Fruit fly (Drosophila melanogaster): ENCODE data around the gene Sry-delta.

The Sry-delta gene

DNA sequence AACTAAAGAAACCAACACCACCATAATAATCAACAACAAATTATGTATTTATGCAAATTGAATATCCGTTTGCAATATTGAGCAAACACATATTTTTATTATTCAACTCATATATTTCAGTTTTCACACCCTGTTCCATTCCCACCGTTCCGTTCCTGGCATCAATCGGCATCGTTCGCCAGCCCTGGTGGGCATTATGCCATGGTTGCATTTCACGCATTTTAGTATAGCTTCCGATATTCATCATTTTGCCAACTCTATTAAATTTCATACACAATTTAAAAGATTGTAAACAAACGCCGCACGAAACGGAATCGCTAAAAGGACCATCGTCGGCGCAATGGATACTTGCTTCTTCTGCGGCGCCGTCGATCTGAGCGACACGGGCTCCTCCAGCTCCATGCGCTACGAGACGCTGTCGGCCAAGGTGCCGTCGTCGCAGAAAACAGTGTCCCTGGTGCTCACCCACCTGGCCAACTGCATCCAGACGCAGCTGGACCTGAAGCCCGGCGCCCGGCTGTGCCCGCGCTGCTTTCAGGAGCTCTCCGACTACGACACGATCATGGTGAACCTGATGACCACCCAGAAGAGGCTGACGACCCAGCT, at the start of gene Sry-delta:
Gene Sry-delta, plus strand, starts transcription at position 203 of the 606 bp plus-strand sequence.
- no peak for TF ChIP-seq CG12605 (GFP tag; IDR thresholded peaks at IDR 0.05)
- no peak for TF ChIP-seq D1 (tag; optimal IDR thresholded peaks at IDR 0.05)
- TF ChIP-seq Pif1B (GFP tag; optimal IDR thresholded peaks at IDR 0.05) = no peak
- no peak for TF ChIP-seq gl (tag; optimal IDR thresholded peaks at IDR 0.05)
- TF ChIP-seq CG17806 (tag; optimal IDR thresholded peaks at IDR 0.05) = peak; percentile 23
- TF ChIP-seq CG8301 (tag; optimal IDR thresholded peaks at IDR 0.05) = no peak
- TF ChIP-seq CG4496 (GFP tag; IDR thresholded peaks at IDR 0.05) = peak; percentile 43; the same call in 2 of the 3 replicates
- TF ChIP-seq CG15710 (tag; optimal IDR thresholded peaks at IDR 0.05) = peak; percentile 48
- TF ChIP-seq CG34367 (tag; optimal IDR thresholded peaks at IDR 0.05) = no peak
- TF ChIP-seq Snoo (tag; optimal IDR thresholded peaks at IDR 0.05) = peak; percentile 65
- no peak for TF ChIP-seq CG13204 (GFP tag; optimal IDR thresholded peaks at IDR 0.05)
- no peak for TF ChIP-seq CG9948 (tag; optimal IDR thresholded peaks at IDR 0.05)
- peak; percentile 75 for TF ChIP-seq Ets98B (GFP tag; IDR thresholded peaks at IDR 0.05)
- no peak for TF ChIP-seq EcR (GFP tag; optimal IDR thresholded peaks at IDR 0.05)
- TF ChIP-seq CG14655 (GFP tag; optimal IDR thresholded peaks at IDR 0.05) = no peak
- no peak for TF ChIP-seq Pif1A (GFP tag; optimal IDR thresholded peaks at IDR 0.05)
- TF ChIP-seq CG8159 (tag; optimal IDR thresholded peaks at IDR 0.05) = no peak
- peak; percentile 70; the same call in 2 of the 3 replicates for TF ChIP-seq fd96Ca (GFP tag; IDR thresholded peaks at IDR 0.05)
- no peak for TF ChIP-seq CG10348 (GFP tag; IDR thresholded peaks at IDR 0.05)
- TF ChIP-seq rn (GFP tag; IDR thresholded peaks at IDR 0.05) = peak; percentile 42; the same call in 1 of the 2 replicates
- TF ChIP-seq CG32121 (GFP tag; IDR thresholded peaks at IDR 0.05) = no peak

DNA sequence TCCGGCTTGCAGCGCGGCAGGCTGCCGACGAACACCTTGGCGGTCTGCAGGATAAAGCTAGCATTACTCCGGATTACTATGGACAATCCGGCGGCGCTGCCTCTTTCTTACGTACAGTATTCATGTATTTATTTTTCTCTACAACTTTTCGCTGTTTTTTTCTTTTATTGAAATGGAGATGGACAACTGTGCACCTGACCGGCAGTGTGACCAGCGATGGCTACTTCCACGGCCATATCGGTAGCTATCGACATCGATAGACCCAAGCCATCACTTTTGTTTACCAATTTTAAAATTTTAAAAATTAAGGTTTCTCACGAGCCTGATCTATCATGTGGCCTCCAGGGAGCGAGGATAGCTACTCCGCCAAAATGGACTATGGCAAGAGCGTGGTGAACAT, 48.1 kb upstream of the Sry-delta start, which contains the start of the genes CG7903 and Sas-6:
Gene CG7903, minus strand, starts transcription at position 197 of the 400 bp plus-strand sequence.
Gene Sas-6, plus strand, starts transcription at position 323 of the 400 bp plus-strand sequence.
- peak; percentile 44; the same call in 1 of the 3 replicates for TF ChIP-seq CG4496 (GFP tag; IDR thresholded peaks at IDR 0.05)
- no peak for TF ChIP-seq CG8301 (tag; optimal IDR thresholded peaks at IDR 0.05)

DNA sequence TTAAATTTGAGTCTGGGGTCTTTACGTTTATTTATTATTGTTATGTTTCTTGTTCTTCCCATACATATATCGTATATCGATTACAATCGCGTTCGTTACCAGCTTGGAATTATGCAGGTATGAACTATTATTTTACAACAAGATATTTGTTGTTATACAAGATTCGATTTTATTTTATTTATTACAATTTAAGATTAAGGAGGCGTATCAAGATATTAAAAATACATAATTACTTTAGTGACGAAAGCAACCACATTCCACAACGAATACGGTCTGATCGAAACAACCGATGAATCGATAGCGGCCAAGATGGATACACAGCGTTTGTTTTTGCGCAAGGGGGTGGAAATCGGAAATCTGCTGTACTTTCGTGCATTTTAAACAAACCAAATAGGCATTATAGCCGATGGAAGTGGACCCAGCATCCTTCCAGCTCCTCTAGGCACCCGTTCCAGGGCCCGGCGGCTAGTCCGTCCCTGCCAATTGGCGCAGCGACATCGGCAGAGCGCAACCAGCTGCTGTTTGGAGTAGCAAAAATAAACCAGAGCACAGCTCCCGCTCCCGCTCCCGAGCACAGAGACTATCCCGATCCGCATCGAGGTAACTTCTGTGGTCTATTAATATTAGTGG, 45.4 kb upstream of the Sry-delta start, which contains the start of the genes CG15525 and CG11504:
Gene CG15525, minus strand, starts transcription at position 70 of the 630 bp plus-strand sequence.
Gene CG11504, plus strand, starts transcription at position 294 of the 630 bp plus-strand sequence.
- TF ChIP-seq Ets98B (GFP tag; IDR thresholded peaks at IDR 0.05) (peak; percentile 19; the same call in 1 of the 2 replicates), CG12605 (GFP tag; IDR thresholded peaks at IDR 0.05) (no peak), CG17806 (tag; optimal IDR thresholded peaks at IDR 0.05) (no peak), CG34367 (tag; optimal IDR thresholded peaks at IDR 0.05) (no peak), CG9948 (tag; optimal IDR thresholded peaks at IDR 0.05) (no peak), CG32121 (GFP tag; IDR thresholded peaks at IDR 0.05) (no peak), D1 (tag; optimal IDR thresholded peaks at IDR 0.05) (no peak), CG14655 (GFP tag; optimal IDR thresholded peaks at IDR 0.05) (no peak), CG10348 (GFP tag; IDR thresholded peaks at IDR 0.05) (no peak)

DNA sequence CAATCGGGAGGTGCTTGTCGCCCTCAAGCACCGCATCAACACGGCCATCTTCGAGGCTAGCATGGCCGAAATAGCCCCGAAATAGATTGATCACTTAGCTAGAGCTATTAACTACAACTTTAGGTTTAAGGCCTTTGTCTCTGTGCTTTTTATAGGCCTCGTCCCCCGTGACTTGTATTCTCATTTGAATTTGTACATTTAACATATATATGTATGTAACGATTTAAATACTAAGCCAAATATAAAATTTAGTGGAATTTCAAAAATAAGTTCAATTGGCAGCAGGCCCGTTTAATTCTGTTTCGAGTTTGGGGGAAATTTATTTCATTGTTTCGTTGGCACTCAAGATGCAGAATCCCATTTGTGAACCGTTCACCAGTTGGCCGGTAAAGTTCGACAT, 43.6 kb upstream of the Sry-delta start, which contains the start of gene CG34298:
Gene CG34298, plus strand, starts transcription at position 301 of the 400 bp plus-strand sequence.
- no peak for TF ChIP-seq EcR (GFP tag; optimal IDR thresholded peaks at IDR 0.05)
- TF ChIP-seq Ets98B (GFP tag; IDR thresholded peaks at IDR 0.05) = no peak

DNA sequence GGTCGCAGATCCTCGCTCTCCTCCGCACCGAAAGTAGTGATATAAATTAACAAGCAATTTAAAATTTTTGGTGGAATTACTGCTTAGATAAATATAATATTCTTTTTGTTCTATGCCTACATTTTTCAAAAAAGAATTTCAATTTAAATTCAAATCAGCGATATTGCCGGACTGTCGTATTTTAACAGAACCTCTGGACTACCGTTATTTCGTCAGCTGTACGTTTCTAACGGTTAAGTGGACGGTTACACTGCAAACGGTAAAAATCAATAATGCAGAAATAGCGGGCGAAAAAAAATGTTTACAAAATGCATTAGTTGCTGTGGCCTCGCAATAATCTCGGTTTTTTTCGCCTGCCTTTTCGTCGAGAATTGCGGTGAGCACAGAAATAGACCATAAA, 42.9 kb upstream of the Sry-delta start, which contains the start of gene Tace:
Gene Tace, plus strand, starts transcription at position 245 of the 400 bp plus-strand sequence.
- TF ChIP-seq EcR (GFP tag; optimal IDR thresholded peaks at IDR 0.05) = no peak
- TF ChIP-seq Snoo (tag; optimal IDR thresholded peaks at IDR 0.05) = no peak
- no peak for TF ChIP-seq CG32121 (GFP tag; IDR thresholded peaks at IDR 0.05)
- TF ChIP-seq Ets98B (GFP tag; IDR thresholded peaks at IDR 0.05) = no peak
- TF ChIP-seq CG15710 (tag; optimal IDR thresholded peaks at IDR 0.05) = no peak
- no peak for TF ChIP-seq CG13204 (GFP tag; optimal IDR thresholded peaks at IDR 0.05)
- no peak for TF ChIP-seq fd96Ca (GFP tag; IDR thresholded peaks at IDR 0.05)
- TF ChIP-seq gl (tag; optimal IDR thresholded peaks at IDR 0.05) = no peak
- no peak for TF ChIP-seq CG10348 (GFP tag; IDR thresholded peaks at IDR 0.05)
- TF ChIP-seq Pif1B (GFP tag; optimal IDR thresholded peaks at IDR 0.05) = no peak
- no peak for TF ChIP-seq CG34367 (tag; optimal IDR thresholded peaks at IDR 0.05)
- TF ChIP-seq D1 (tag; optimal IDR thresholded peaks at IDR 0.05) = no peak
- TF ChIP-seq rn (GFP tag; IDR thresholded peaks at IDR 0.05) = no peak
- no peak for TF ChIP-seq CG9948 (tag; optimal IDR thresholded peaks at IDR 0.05)
- no peak for TF ChIP-seq CG17806 (tag; optimal IDR thresholded peaks at IDR 0.05)
- TF ChIP-seq CG14655 (GFP tag; optimal IDR thresholded peaks at IDR 0.05) = no peak
- TF ChIP-seq Pif1A (GFP tag; optimal IDR thresholded peaks at IDR 0.05) = no peak
- no peak for TF ChIP-seq CG8159 (tag; optimal IDR thresholded peaks at IDR 0.05)
- TF ChIP-seq CG12605 (GFP tag; IDR thresholded peaks at IDR 0.05) = no peak

DNA sequence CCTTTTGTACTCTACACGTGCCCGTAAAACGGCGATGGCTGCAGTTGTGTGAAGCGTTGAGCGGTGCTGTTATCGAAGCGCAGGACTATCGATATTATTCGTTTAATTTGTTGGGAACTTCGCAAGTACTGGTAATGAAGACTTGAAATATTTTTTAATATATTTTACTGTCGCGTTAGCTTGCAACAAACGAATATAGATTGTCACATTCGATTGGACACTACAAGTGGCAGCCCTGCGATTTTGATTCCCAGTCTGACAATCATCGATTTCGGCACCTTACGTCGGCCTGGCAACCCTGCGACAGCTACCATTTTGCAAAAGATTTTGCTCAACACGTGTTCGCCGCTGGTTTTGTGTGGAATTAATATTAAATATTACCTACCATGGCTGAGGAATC, 38.5 kb upstream of the Sry-delta start, which contains the start of the genes Nlp and Nph:
Gene Nlp, plus strand, starts transcription at position 138 of the 400 bp plus-strand sequence.
Gene Nph, minus strand, starts transcription at position 214 of the 400 bp plus-strand sequence.
- no peak for TF ChIP-seq CG8301 (tag; optimal IDR thresholded peaks at IDR 0.05)
- peak; percentile 14 for TF ChIP-seq Snoo (tag; optimal IDR thresholded peaks at IDR 0.05)

All from whole organism, pupa.